Worm (Caenorhabditis elegans) whole organism, L4 larva: ENCODE measurements around the gene ipla-7.

Experiments used
- F37D6.2 ChIP-seq: sonication (generic microtip); optimal IDR thresholded peaks from 2 replicates; lab custom pipeline; 2016; ENCODE audit warnings: mild to moderate bottlenecking, missing genetic modification characterization, missing compliant biosample characterization
- ZK546.5 ChIP-seq, 2 experiments: sonication (generic microtip); optimal IDR thresholded peaks; 2 replicates each; lab custom pipeline; 2017; ENCODE audit warnings: missing biosample characterization in 2 of 2, missing genetic modification characterization in 2 of 2
- aha-1 ChIP-seq: fragments of 150-350 bp; peaks from one replicate; lab custom pipeline; 2014; ENCODE audit warnings: missing biosample characterization, missing genetic modification characterization
- ama-1 ChIP-seq: fragments of 150-350 bp; optimal IDR thresholded peaks from 2 replicates; lab custom pipeline; 2014; ENCODE audit warnings: inconsistent platforms, mixed read lengths
- arid-1 ChIP-seq: fragments of 200-800 bp; sonication (Bioruptor generic); conservative IDR thresholded peaks from 2 replicates; pipeline ENCODE4 v1.3.6; 2022; ENCODE audit warnings: missing genetic modification reagents, missing genetic modification characterization, missing compliant biosample characterization
- ceh-32 ChIP-seq: sonication (generic microtip); optimal IDR thresholded peaks from 2 replicates; lab custom pipeline; 2016; ENCODE audit warnings: mild to moderate bottlenecking, missing genetic modification characterization, missing compliant biosample characterization; ENCODE audit not compliant: poor library complexity
- daf-16 ChIP-seq, 3 experiments: sonication (generic microtip); optimal IDR thresholded peaks; 2 replicates each; lab custom pipeline; 2016 to 2017; ENCODE audit warnings: missing genetic modification characterization in 3 of 3, missing genetic modification reagents in 3 of 3, mild to moderate bottlenecking in 2 of 3, missing compliant biosample characterization in 2 of 3, missing biosample characterization in 1 of 3, moderate library complexity in 1 of 3
- dmd-9 ChIP-seq: fragments of 200-800 bp; sonication (Bioruptor generic); IDR thresholded peaks from 2 replicates; pipeline ENCODE4 v1.3.6; 2022; ENCODE audit warnings: missing genetic modification reagents, missing genetic modification characterization, missing compliant biosample characterization
- dpl-1 ChIP-seq: fragments of 150-350 bp; optimal IDR thresholded peaks from 2 replicates; lab custom pipeline; 2014; ENCODE audit warnings: missing biosample characterization, missing genetic modification reagents, missing genetic modification characterization
- fos-1 ChIP-seq: fragments of 150-350 bp; optimal IDR thresholded peaks from 2 replicates; lab custom pipeline; 2014; ENCODE audit warnings: missing biosample characterization, missing genetic modification characterization
- lin-15B ChIP-seq: fragments of 150-350 bp; sonication (generic microtip); optimal IDR thresholded peaks from 3 replicates; lab custom pipeline; 2014; ENCODE audit warnings: missing biosample characterization, missing genetic modification characterization
- lin-38 ChIP-seq: fragments of 200-800 bp; sonication (Bioruptor generic); IDR thresholded peaks from 2 replicates; pipeline ENCODE4 v1.3.6; 2022; ENCODE audit warnings: missing genetic modification reagents, missing genetic modification characterization, missing compliant biosample characterization
- madf-5 ChIP-seq, 2 experiments: fragments of 200-800 bp; sonication (Bioruptor generic); IDR thresholded peaks; 2 replicates each; pipeline ENCODE4 v1.3.6; 2022; ENCODE audit warnings: missing compliant biosample characterization in 2 of 2, missing genetic modification characterization in 2 of 2
- mep-1 ChIP-seq: fragments of 150-350 bp; sonication (generic microtip); optimal IDR thresholded peaks from 3 replicates; lab custom pipeline; 2014; ENCODE audit warnings: missing biosample characterization, missing genetic modification characterization
- mes-2 ChIP-seq: sonication (generic microtip); optimal IDR thresholded peaks from 2 replicates; lab custom pipeline; 2016; ENCODE audit warnings: missing genotype, mild to moderate bottlenecking, missing genetic modification characterization, missing compliant biosample characterization; ENCODE audit not compliant: poor library complexity, severe bottlenecking
- mxl-2 ChIP-seq: fragments of 200-800 bp; sonication (Bioruptor generic); conservative IDR thresholded peaks from 2 replicates; pipeline ENCODE4 v1.3.6; 2022; ENCODE audit warnings: missing genetic modification reagents, missing genetic modification characterization, missing compliant biosample characterization
- nhr-102 ChIP-seq: sonication (generic microtip); optimal IDR thresholded peaks from 2 replicates; lab custom pipeline; 2016; ENCODE audit warnings: mild to moderate bottlenecking, missing genetic modification characterization, moderate library complexity, missing compliant biosample characterization
- nhr-11 ChIP-seq: fragments of 150-350 bp; optimal IDR thresholded peaks from 2 replicates; lab custom pipeline; 2014; ENCODE audit warnings: missing biosample characterization, missing genetic modification characterization
- nhr-28 ChIP-seq: fragments of 150-350 bp; optimal IDR thresholded peaks from 2 replicates; lab custom pipeline; 2014; ENCODE audit warnings: missing biosample characterization, missing genetic modification characterization
- nhr-41 ChIP-seq: fragments of 200-800 bp; sonication (Bioruptor generic); IDR thresholded peaks from 2 replicates; pipeline ENCODE4 v1.3.6; 2022; ENCODE audit warnings: missing genetic modification reagents, missing genetic modification characterization, missing compliant biosample characterization
- nhr-48 ChIP-seq: sonication (generic microtip); optimal IDR thresholded peaks from 2 replicates; lab custom pipeline; 2016; ENCODE audit warnings: mild to moderate bottlenecking, missing genetic modification characterization, missing compliant biosample characterization
- nhr-76 ChIP-seq: fragments of 150-350 bp; optimal IDR thresholded peaks from 2 replicates; lab custom pipeline; 2014; ENCODE audit warnings: missing biosample characterization, missing genetic modification characterization
- nhr-77 ChIP-seq: fragments of 150-350 bp; optimal IDR thresholded peaks from 2 replicates; lab custom pipeline; 2014; ENCODE audit warnings: missing biosample characterization, missing genetic modification characterization
- sdz-12 ChIP-seq: fragments of 200-800 bp; sonication (Bioruptor generic); optimal IDR thresholded peaks from 2 replicates; lab custom pipeline; 2018; ENCODE audit warnings: mild to moderate bottlenecking, missing genetic modification characterization, missing compliant biosample characterization
- set-16 ChIP-seq: fragments of 200-800 bp; sonication (Bioruptor generic); IDR thresholded peaks from 2 replicates; pipeline ENCODE4 v1.3.6; 2022; ENCODE audit warnings: missing genetic modification reagents, missing genetic modification characterization, missing compliant biosample characterization
- skn-1 ChIP-seq: fragments of 150-350 bp; optimal IDR thresholded peaks from 2 replicates; lab custom pipeline; 2014; ENCODE audit warnings: missing biosample characterization, missing genetic modification characterization
- spr-3 ChIP-seq: fragments of 200-800 bp; sonication (Bioruptor generic); optimal IDR thresholded peaks from 2 replicates; lab custom pipeline; 2018; ENCODE audit warnings: mild to moderate bottlenecking, missing genetic modification characterization, missing compliant biosample characterization
- tra-1 ChIP-seq: fragments of 200-800 bp; sonication (Bioruptor generic); IDR thresholded peaks from 2 replicates; pipeline ENCODE4 v1.3.6; 2022; ENCODE audit warnings: missing genetic modification reagents, missing genetic modification characterization, missing compliant biosample characterization
- unc-62 ChIP-seq, 3 experiments: fragments of 150-350 bp in 1 of 3; sonication (generic microtip); optimal IDR thresholded peaks in 2 of 3; peaks in 1 of 3; 1 replicate in 1 of 3; 2 replicates in 2 of 3; lab custom pipeline; 2014 to 2017; ENCODE audit warnings: missing biosample characterization in 3 of 3, missing genetic modification characterization in 3 of 3, missing genetic modification reagents in 3 of 3, missing genotype in 1 of 3
- zip-11 ChIP-seq: fragments of 200-800 bp; sonication (Bioruptor generic); IDR thresholded peaks from 2 replicates; pipeline ENCODE4 v1.3.6; 2022; ENCODE audit warnings: missing genetic modification characterization, missing compliant biosample characterization
- ztf-11 ChIP-seq: fragments of 150-350 bp; optimal IDR thresholded peaks from 2 replicates; lab custom pipeline; 2014; ENCODE audit warnings: missing biosample characterization, missing genetic modification characterization

The ipla-7 gene

ce11 chrIV:10051088-10051487 is 11.6 kb downstream of the ipla-7 start, which contains the start of gene T04B2.8 (continued):
- TF ChIP-seq arid-1: no peak
- TF ChIP-seq spr-3 (GFP tag; lab: Kevin White, UChicago): no peak

DNA sequence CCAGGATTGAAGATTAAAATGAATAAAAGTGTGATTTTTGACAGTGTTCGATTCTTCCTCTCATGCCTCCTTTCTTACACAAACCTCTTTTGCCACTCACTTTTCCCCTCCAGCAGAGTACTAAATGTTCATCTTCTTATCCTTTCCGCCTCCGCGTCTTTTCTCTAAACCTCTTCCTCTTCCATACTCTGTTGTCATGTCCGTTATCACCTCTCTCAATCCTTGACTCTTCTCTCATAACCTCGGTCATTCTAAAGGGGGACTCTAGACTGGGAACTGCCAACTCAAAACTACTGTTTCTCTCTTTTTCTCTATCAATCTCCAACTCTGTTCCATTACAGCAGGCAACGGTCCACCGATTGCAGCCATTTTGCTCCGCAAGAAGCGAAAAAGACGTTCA is 14.4 kb downstream of the ipla-7 start:
- TF ChIP-seq nhr-11 (peak; percentile 54), zip-11 (no peak)

ce11 chrIV:10047108-10047507 is 15.5 kb downstream of the ipla-7 start, which contains the start of gene T04B2.3:
TSS of gene T04B2.3 (plus strand) at chrIV:10047408.
- TF ChIP-seq nhr-41 (GFP tag; lab: Robert Waterston, UW) (no peak), F37D6.2 (tag; lab: Kevin White, UChicago) (no peak), tra-1 (no peak), dpl-1 (no peak), ztf-11 (no peak), lin-15B (tag; lab: Kevin White, UChicago) (no peak), skn-1 (tag; lab: Kevin White, UChicago) (no peak)

DNA sequence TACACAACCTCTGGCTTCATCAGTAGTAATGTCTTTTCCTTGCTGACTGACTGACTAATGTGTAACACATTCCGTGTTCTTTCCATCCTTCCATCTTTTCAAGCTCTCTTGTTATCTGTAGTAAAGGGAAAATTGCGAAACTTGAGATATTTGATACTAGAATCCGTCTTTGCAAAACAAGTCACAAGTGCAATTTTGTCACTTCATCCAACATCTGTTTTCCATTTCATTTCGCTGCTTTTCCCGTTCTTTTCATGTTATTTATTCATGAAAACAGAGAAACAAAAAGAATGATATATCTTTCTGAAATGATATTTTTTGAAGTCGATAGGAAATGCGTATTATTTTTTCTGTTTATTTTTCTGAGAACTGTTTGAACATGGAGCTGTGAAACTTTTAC is 16.6 kb downstream of the ipla-7 start:
- TF ChIP-seq aha-1 (tag; lab: Kevin White, UChicago) (peak; percentile 14), mxl-2 (GFP tag; lab: Robert Waterston, UW) (no peak), nhr-11 (peak; percentile 23), unc-62 (GFP tag; optimal IDR thresholded peaks at IDR 0.05 in 1 of 2; lab: Kevin White, UChicago) (peak in 1 of 2 experiments; percentile 77), unc-62 (tag; optimal IDR thresholded peaks at IDR 0.05; lab: Kevin White, UChicago) (no peak), madf-5 (GFP tag; IDR thresholded peaks at IDR 0.05; lab: Robert Waterston, UW) (no peak), daf-16 (GFP tag; optimal IDR thresholded peaks at IDR 0.05; lab: Kevin White, UChicago) (peak in 1 of 2 experiments; percentile 35), daf-16 (tag; optimal IDR thresholded peaks at IDR 0.05; lab: Kevin White, UChicago) (no peak)

DNA sequence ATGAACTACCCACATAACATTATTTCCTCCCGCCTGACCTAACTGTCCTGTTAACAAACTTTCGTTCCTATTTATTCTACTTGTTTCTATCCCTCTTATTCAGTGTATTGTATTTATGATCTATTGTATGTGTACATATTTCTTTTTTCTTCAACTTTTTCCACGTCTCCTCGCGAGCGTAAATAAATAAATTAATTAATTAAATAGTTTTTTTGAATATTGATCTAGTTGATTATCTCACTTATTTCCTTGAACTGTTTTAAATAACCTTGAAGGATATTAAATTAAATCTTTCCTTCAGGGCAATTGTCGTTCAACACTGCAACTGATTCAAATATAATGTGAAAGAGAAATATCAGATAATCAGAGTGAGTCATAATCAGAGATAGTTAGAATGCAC is 19.8 kb downstream of the ipla-7 start, which contains the start of gene frk-1:
TSS of gene frk-1 (plus strand) at position 301 of the 400 bp plus-strand sequence.
- TF ChIP-seq aha-1 (tag; lab: Kevin White, UChicago): peak; percentile 73
- TF ChIP-seq sdz-12 (GFP tag; lab: Kevin White, UChicago): no peak

DNA sequence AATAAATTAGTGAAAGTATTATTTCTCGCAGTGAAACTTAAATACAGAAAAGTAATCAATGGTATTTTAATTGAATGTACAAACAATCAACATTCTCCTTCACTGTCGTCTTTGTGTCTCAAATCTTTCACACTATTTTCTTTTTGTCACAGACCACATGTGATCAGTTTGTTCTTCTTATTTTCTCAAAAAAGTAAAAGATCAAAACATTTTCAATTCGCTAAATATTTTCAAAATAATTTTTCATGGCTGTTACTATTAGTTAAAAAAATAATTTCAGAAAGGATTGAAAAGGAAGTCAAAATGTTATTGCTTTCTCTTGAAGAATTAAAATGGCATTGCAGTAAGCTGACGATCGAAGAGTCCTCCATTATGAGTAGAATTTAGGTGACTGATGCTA is 21.8 kb downstream of the ipla-7 start, which contains the start of gene dhs-31:
TSS of gene dhs-31 (minus strand) at position 101 of the 400 bp plus-strand sequence.
- TF ChIP-seq nhr-28 (tag; lab: Kevin White, UChicago) (no peak), lin-38 (GFP tag; lab: Robert Waterston, UW) (no peak), nhr-48 (tag; lab: Kevin White, UChicago) (no peak), dmd-9 (GFP tag; lab: Robert Waterston, UW) (no peak), nhr-102 (tag; lab: Kevin White, UChicago) (no peak), fos-1 (tag; lab: Kevin White, UChicago) (no peak), mep-1 (no peak), nhr-11 (no peak), nhr-76 (tag; lab: Kevin White, UChicago) (no peak), nhr-77 (tag; lab: Kevin White, UChicago) (no peak), set-16 (GFP tag; lab: Robert Waterston, UW) (no peak), ama-1 (lab: Kevin White, UChicago) (no peak), ceh-32 (tag; lab: Kevin White, UChicago) (no peak), ZK546.5 (tag; optimal IDR thresholded peaks at IDR 0.05; lab: Kevin White, UChicago) (no peak), unc-62 (GFP tag; optimal IDR thresholded peaks at IDR 0.05 in 1 of 2; lab: Kevin White, UChicago) (no peak), unc-62 (tag; optimal IDR thresholded peaks at IDR 0.05; lab: Kevin White, UChicago) (no peak), lin-15B (tag; lab: Kevin White, UChicago) (no peak), mes-2 (tag; lab: Kevin White, UChicago) (no peak)
